Fruit fly (Drosophila melanogaster): Measurements from ENCODE around the gene Abd-B.

The Abd-B gene

dm6 chr3R:16991781-16992180 is 19.7 kb upstream of the Abd-B start, which contains the start of gene EMC2B (continued):
- no peak for TF ChIP-seq Atf6 (GFP tag; IDR thresholded peaks at IDR 0.05)
- peak; percentile 41 for TF ChIP-seq CG9609 (GFP tag; optimal IDR thresholded peaks at IDR 0.05)
- peak; percentile 77 for TF ChIP-seq Myb (GFP tag; optimal IDR thresholded peaks at IDR 0.05)
- no peak for TF ChIP-seq CG11560 (tag; IDR thresholded peaks at IDR 0.05)
- no peak for TF ChIP-seq CkIIα-i1 (GFP tag; IDR thresholded peaks at IDR 0.05)
- no peak for TF ChIP-seq CG32767 (GFP tag; IDR thresholded peaks at IDR 0.05)
- peak; percentile 49 to 61 for TF ChIP-seq Pdp1 (GFP tag; optimal IDR thresholded peaks at IDR 0.05)
- no peak for TF ChIP-seq kni (GFP tag; optimal IDR thresholded peaks at IDR 0.05)
- peak; percentile 99 for TF ChIP-seq trem (tag; optimal IDR thresholded peaks at IDR 0.05)
- no peak for TF ChIP-seq usp (GFP tag; optimal IDR thresholded peaks at IDR 0.05)
- peak; percentile 38 for TF ChIP-seq dmrt99B (tag; optimal IDR thresholded peaks at IDR 0.05)
- no peak for TF ChIP-seq CG1233 (GFP tag; optimal IDR thresholded peaks at IDR 0.05)
- TF ChIP-seq CG4328 (GFP tag; optimal IDR thresholded peaks at IDR 0.05) = no peak
- TF ChIP-seq H15 (GFP tag; IDR thresholded peaks at IDR 0.05) = no peak
- no peak for TF ChIP-seq HLH4C (GFP tag; IDR thresholded peaks at IDR 0.05; ENCODE audit: partially characterized antibody)
- TF ChIP-seq CG9876 (GFP tag; optimal IDR thresholded peaks at IDR 0.05) = no peak
- peak; percentile 49 for TF ChIP-seq Hmr (GFP tag; optimal IDR thresholded peaks at IDR 0.05)
- no peak for TF ChIP-seq dan (GFP tag; IDR thresholded peaks at IDR 0.05)
- TF ChIP-seq cwo (GFP tag; optimal IDR thresholded peaks at IDR 0.05) = no peak
- TF ChIP-seq Hand (GFP tag; optimal IDR thresholded peaks at IDR 0.05) = no peak
- TF ChIP-seq CG4282 (GFP tag; optimal IDR thresholded peaks at IDR 0.05) = no peak
- TF ChIP-seq z (GFP tag; IDR thresholded peaks at IDR 0.05) = no peak
- peak in 1 of 3 experiments; percentile 16 for TF ChIP-seq lola (GFP tag; optimal IDR thresholded peaks at IDR 0.05)
- no peak for TF ChIP-seq gcm2 (GFP tag; optimal IDR thresholded peaks at IDR 0.05)
- no peak for TF ChIP-seq Awh (GFP tag; IDR thresholded peaks at IDR 0.05)
- TF ChIP-seq CG11723 (GFP tag; optimal IDR thresholded peaks at IDR 0.05) = no peak
- no peak for TF ChIP-seq CG43689 (GFP tag; IDR thresholded peaks at IDR 0.05)
- no peak for TF ChIP-seq so (GFP tag; IDR thresholded peaks at IDR 0.05)
- TF ChIP-seq CG16815 (GFP tag; optimal IDR thresholded peaks at IDR 0.05) = no peak
- peak; percentile 42 for TF ChIP-seq NK7.1 (GFP tag; optimal IDR thresholded peaks at IDR 0.05)
- TF ChIP-seq dmrt11E (tag; optimal IDR thresholded peaks at IDR 0.05) = peak; percentile 29
- no peak for TF ChIP-seq sd (tag; optimal IDR thresholded peaks at IDR 0.05)
- no peak for TF ChIP-seq ato (GFP tag; IDR thresholded peaks at IDR 0.05; ENCODE audit: partially characterized antibody)
- no peak for TF ChIP-seq D (optimal IDR thresholded peaks at IDR 0.05)
- no peak for TF ChIP-seq D (GFP tag; optimal IDR thresholded peaks at IDR 0.05)
- TF ChIP-seq Adf1 (GFP tag; IDR thresholded peaks at IDR 0.05) = no peak
- TF ChIP-seq CG2199 (GFP tag; IDR thresholded peaks at IDR 0.05) = no peak
- no peak for TF ChIP-seq Mes4 (GFP tag; optimal IDR thresholded peaks at IDR 0.05)
- TF ChIP-seq slou (GFP tag; optimal IDR thresholded peaks at IDR 0.05) = no peak
- TF ChIP-seq cg (GFP tag; optimal IDR thresholded peaks at IDR 0.05) = no peak
- peak; percentile 37 for TF ChIP-seq CG12769 (tag; optimal IDR thresholded peaks at IDR 0.05)
- no peak for TF ChIP-seq CG11093 (GFP tag; IDR thresholded peaks at IDR 0.05)
- TF ChIP-seq wdn (GFP tag; IDR thresholded peaks at IDR 0.05) = no peak
- no peak for TF ChIP-seq CG33557 (GFP tag; optimal IDR thresholded peaks at IDR 0.05)
- TF ChIP-seq CG13775 (GFP tag; optimal IDR thresholded peaks at IDR 0.05) = peak; percentile 37
- TF ChIP-seq CG4707 (GFP tag; optimal IDR thresholded peaks at IDR 0.05) = no peak
- no peak for TF ChIP-seq stc (GFP tag; IDR thresholded peaks at IDR 0.05)
- no peak for TF ChIP-seq CG3407 (GFP tag; optimal IDR thresholded peaks at IDR 0.05)
- TF ChIP-seq dati (GFP tag; IDR thresholded peaks at IDR 0.05) = no peak
- peak; percentile 29 for TF ChIP-seq Fer3 (tag; optimal IDR thresholded peaks at IDR 0.05)
- TF ChIP-seq Fer2 (tag; optimal IDR thresholded peaks at IDR 0.05) = no peak
- no peak for TF ChIP-seq Camta (GFP tag; optimal IDR thresholded peaks at IDR 0.05)

Data from whole organism, embryonic.